Worm (Caenorhabditis elegans): ENCODE measurements around the gene twk-17.

ce11 chrX:7569685-7570518, 38.0 kb downstream of the twk-17 start, which contains the start of gene apy-1:
- no peak for TF ChIP-seq snpc-4 (tag; optimal IDR thresholded peaks at IDR 0.05)
- no peak for TF ChIP-seq arid-1 (GFP tag; conservative IDR thresholded peaks at IDR 0.05)
- no peak for TF ChIP-seq lir-3 (tag; optimal IDR thresholded peaks at IDR 0.05)
- 0 out of 2 replicates have a peak, but pooled peaks have one; percentile 31 for TF ChIP-seq php-3 (GFP tag; IDR thresholded peaks at IDR 0.05)
- TF ChIP-seq lin-39 (tag; optimal IDR thresholded peaks at IDR 0.05) = no peak
- no peak for TF ChIP-seq snpc-1.2 (GFP tag; IDR thresholded peaks at IDR 0.05)
- TF ChIP-seq mxl-2 (GFP tag; conservative IDR thresholded peaks at IDR 0.05) = no peak
- TF ChIP-seq spr-3 (GFP tag; optimal IDR thresholded peaks at IDR 0.05) = no peak
- TF ChIP-seq skn-1 (tag; optimal IDR thresholded peaks at IDR 0.05) = no peak
- no peak for TF ChIP-seq dmd-8 (GFP tag; IDR thresholded peaks at IDR 0.05)
- TF ChIP-seq ZK546.5 (tag; optimal IDR thresholded peaks at IDR 0.05) = no peak
- no peak for TF ChIP-seq tag-97 (GFP tag; IDR thresholded peaks at IDR 0.05)
- peak; percentile 100 for TF ChIP-seq nhr-28 (tag; optimal IDR thresholded peaks at IDR 0.05)

All from whole organism, L4 larva.